Worm (Caenorhabditis elegans): ENCODE data around the gene daf-19.

The daf-19 gene

ce11 chrII:10198486-10198885 is 29.3 kb upstream of the daf-19 start:
- TF ChIP-seq zip-5 (tag; optimal IDR thresholded peaks at IDR 0.05) (no peak), ceh-22 (tag; optimal IDR thresholded peaks at IDR 0.05) (no peak), pha-2 (tag; optimal IDR thresholded peaks at IDR 0.05) (no peak), hlh-13 (GFP tag; optimal IDR thresholded peaks at IDR 0.05) (no peak), K09A11.1 (tag; optimal IDR thresholded peaks at IDR 0.05; ENCODE audit: insufficient read depth) (no peak)

- TF ChIP-seq unc-42 (tag; optimal IDR thresholded peaks at IDR 0.05) (peak; percentile 55), nhr-11 (tag; optimal IDR thresholded peaks at IDR 0.05) (no peak)
These were observed 28.0 kb upstream of the daf-19 start, which contains the start of gene R05H5.3 for ce11 chrII:10197091-10197675. Gene R05H5.3, plus strand, starts transcription at chrII:10197625.

- TF ChIP-seq madf-2 (tag; optimal IDR thresholded peaks at IDR 0.05) (no peak), pros-1 (tag; optimal IDR thresholded peaks at IDR 0.05) (no peak), pat-9 (tag; optimal IDR thresholded peaks at IDR 0.05) (no peak), ama-1 (optimal IDR thresholded peaks at IDR 0.05) (no peak), hlh-15 (tag; optimal IDR thresholded peaks at IDR 0.05) (no peak), zip-5 (tag; optimal IDR thresholded peaks at IDR 0.05) (no peak), Y22D7AL.16 (tag; optimal IDR thresholded peaks at IDR 0.05) (no peak), mec-3 (tag; optimal IDR thresholded peaks at IDR 0.05; ENCODE audit: borderline replicate concordance) (no peak), pag-3 (tag; optimal IDR thresholded peaks at IDR 0.05; ENCODE audit: borderline replicate concordance) (no peak), sox-2 (GFP tag; IDR thresholded peaks at IDR 0.05) (no peak), unc-55 (GFP tag; optimal IDR thresholded peaks at IDR 0.05) (no peak), pha-2 (tag; optimal IDR thresholded peaks at IDR 0.05) (no peak), fax-1 (tag; optimal IDR thresholded peaks at IDR 0.05) (no peak), nfya-1 (tag; optimal IDR thresholded peaks at IDR 0.05) (no peak), eyg-1 (tag; optimal IDR thresholded peaks at IDR 0.05) (no peak), pqm-1 (tag; optimal IDR thresholded peaks at IDR 0.05) (no peak), hlh-8 (tag; optimal IDR thresholded peaks at IDR 0.05) (no peak), lim-6 (tag; optimal IDR thresholded peaks at IDR 0.05) (no peak), elt-4 (tag; optimal IDR thresholded peaks at IDR 0.05) (no peak), ceh-30 (tag; optimal IDR thresholded peaks at IDR 0.05) (no peak)
These were observed 25.5 kb upstream of the daf-19 start, which contains the start of gene srb-6 for ce11 chrII:10194605-10195004. Gene srb-6, plus strand, starts transcription at chrII:10194905.

ce11 chrII:10192207-10192606 is 23.1 kb upstream of the daf-19 start, which contains the start of gene R05H5.7:
Gene R05H5.7, plus strand, starts transcription at chrII:10192507.
- TF ChIP-seq hlh-13 (GFP tag; optimal IDR thresholded peaks at IDR 0.05) (no peak), K09A11.1 (tag; optimal IDR thresholded peaks at IDR 0.05; ENCODE audit: insufficient read depth) (no peak), Y22D7AL.16 (tag; optimal IDR thresholded peaks at IDR 0.05) (no peak), ceh-18 (tag; optimal IDR thresholded peaks at IDR 0.05) (no peak), nhr-11 (tag; optimal IDR thresholded peaks at IDR 0.05) (no peak)

ce11 chrII:10189369-10189768 is 20.2 kb upstream of the daf-19 start, which contains the start of gene cdc-25.4:
Gene cdc-25.4, minus strand, starts transcription at chrII:10189469.
- TF ChIP-seq pag-3 (tag; optimal IDR thresholded peaks at IDR 0.05; ENCODE audit: borderline replicate concordance): no peak
- no peak for TF ChIP-seq T23F11.4 (GFP tag; optimal IDR thresholded peaks at IDR 0.05)

- TF ChIP-seq T23F11.4 (GFP tag; optimal IDR thresholded peaks at IDR 0.05) (no peak), unc-55 (GFP tag; optimal IDR thresholded peaks at IDR 0.05) (no peak), ceh-19 (GFP tag; optimal IDR thresholded peaks at IDR 0.05) (no peak), rnt-1 (tag; optimal IDR thresholded peaks at IDR 0.05) (no peak), ceh-48 (tag; optimal IDR thresholded peaks at IDR 0.05) (no peak), ama-1 (optimal IDR thresholded peaks at IDR 0.05) (no peak), sox-4 (tag; optimal IDR thresholded peaks at IDR 0.05) (no peak)
These were observed 18.7 kb upstream of the daf-19 start, which contains the start of gene srd-2 for ce11 chrII:10187808-10188207. Gene srd-2, minus strand, starts transcription at chrII:10187908.
